Fruit fly (Drosophila melanogaster) whole organism, pupa: Measurements from ENCODE around the gene CG31103.

Experiments used
- CG12605 ChIP-seq: fragments of 200-800 bp; sonication (Bioruptor generic); IDR thresholded peaks from 2 replicates; pipeline ENCODE4 v1.3.6; 2022; ENCODE audit warnings: missing biosample characterization, missing genetic modification characterization
- CG13204 ChIP-seq: fragments of 200-800 bp; sonication (Bioruptor generic); optimal IDR thresholded peaks from 2 replicates; lab custom pipeline; 2018; ENCODE audit warnings: missing biosample characterization, mild to moderate bottlenecking, missing genetic modification characterization, moderate library complexity
- CG14655 ChIP-seq: fragments of 200-800 bp; sonication (Bioruptor generic); optimal IDR thresholded peaks from 3 replicates; lab custom pipeline; 2017; ENCODE audit warnings: mild to moderate bottlenecking, missing biosample characterization, missing genetic modification reagents, missing genetic modification characterization
- CG17806 ChIP-seq: fragments of 200-800 bp; sonication (Bioruptor generic); optimal IDR thresholded peaks from 2 replicates; lab custom pipeline; 2018; ENCODE audit warnings: missing biosample characterization, mild to moderate bottlenecking, missing genetic modification characterization, moderate library complexity
- CG32121 ChIP-seq: fragments of 200-800 bp; sonication (Bioruptor generic); IDR thresholded peaks from 2 replicates; pipeline ENCODE4 v1.3.6; 2022; ENCODE audit warnings: missing biosample characterization, missing genetic modification characterization
- CG34367 ChIP-seq: fragments of 200-800 bp; sonication (Bioruptor generic); optimal IDR thresholded peaks from 2 replicates; lab custom pipeline; 2018; ENCODE audit warnings: missing biosample characterization, mild to moderate bottlenecking, missing genetic modification characterization
- CG4496 ChIP-seq: fragments of 200-800 bp; sonication (Bioruptor generic); IDR thresholded peaks from 3 replicates; pipeline ENCODE4 v1.3.6; 2022; ENCODE audit warnings: missing biosample characterization, missing genetic modification characterization
- CG9948 ChIP-seq: fragments of 200-800 bp; sonication (Bioruptor generic); optimal IDR thresholded peaks from 2 replicates; lab custom pipeline; 2018; ENCODE audit warnings: missing biosample characterization, mild to moderate bottlenecking, missing genetic modification characterization, moderate library complexity
- EcR ChIP-seq: fragments of 200-800 bp; sonication (Bioruptor generic); optimal IDR thresholded peaks from 3 replicates; lab custom pipeline; 2019; ENCODE audit warnings: missing biosample characterization, missing genetic modification characterization, mild to moderate bottlenecking, moderate library complexity, missing genetic modification reagents
- Ets98B ChIP-seq: fragments of 200-800 bp; sonication (Bioruptor generic); IDR thresholded peaks from 2 replicates; pipeline ENCODE4 v1.3.6; 2022; ENCODE audit warnings: missing biosample characterization, missing genetic modification characterization

dm6 chr3R:25236121-25236520 lies 17.0 kb downstream of the CG31103 start:
- TF ChIP-seq CG17806 (tag; lab: Kevin White, UChicago), result no peak
- TF ChIP-seq CG4496, result no peak
- no peak for TF ChIP-seq CG34367
- no peak for TF ChIP-seq CG32121
- no peak for TF ChIP-seq EcR (GFP tag; lab: Kevin White, UChicago)
- no peak for TF ChIP-seq Ets98B (GFP tag; lab: Robert Waterston, UW)
- TF ChIP-seq CG13204 (GFP tag; lab: Kevin White, UChicago), result no peak
- TF ChIP-seq CG12605 (GFP tag; lab: Robert Waterston, UW), result no peak
- TF ChIP-seq CG9948 (tag; lab: Kevin White, UChicago), result no peak
- no peak for TF ChIP-seq CG14655 (GFP tag; lab: Kevin White, UChicago)
